Worm (Caenorhabditis elegans): ENCODE data around the gene elks-1.
"Not testable (repeated sequence)": the region's sequence is repeated elsewhere in the genome, so short reads cannot be mapped to it uniquely, and the experiment has no call there.

Gene elks-1

DNA sequence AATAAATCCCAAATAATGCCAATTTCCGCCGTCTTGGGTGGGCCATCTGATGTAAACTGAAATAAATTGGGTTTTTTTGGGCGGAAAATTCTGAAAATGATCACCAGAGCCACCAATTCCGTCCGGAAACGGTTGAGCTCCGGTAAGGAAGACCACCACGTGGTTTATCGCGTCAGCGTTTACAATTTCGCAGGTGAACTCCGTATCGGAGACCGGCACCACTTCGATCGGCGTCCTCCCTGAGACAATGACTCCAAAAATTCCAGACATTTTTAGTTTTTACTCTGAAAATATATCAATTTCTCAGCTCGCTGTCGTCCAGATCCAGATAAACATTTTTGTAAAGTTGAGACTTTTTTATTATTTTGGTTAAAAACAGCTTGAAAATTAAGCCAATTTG lies 13.2 kb downstream of the elks-1 start, which contains the start of gene F42A6.6:
Gene F42A6.6 (minus strand): TSS at position 289 of the 400 bp plus-strand sequence.
- TF ChIP-seq sem-2 (GFP tag; optimal IDR thresholded peaks at IDR 0.05) = no peak
- TF ChIP-seq cnd-1 (tag; optimal IDR thresholded peaks at IDR 0.05) = peak; percentile 13
- TF ChIP-seq mab-5 (tag; optimal IDR thresholded peaks at IDR 0.05) = no peak
- peak; percentile 65 for TF ChIP-seq ceh-83 (GFP tag; optimal IDR thresholded peaks at IDR 0.05)
- peak; percentile 35 for TF ChIP-seq M03D4.4 (tag; optimal IDR thresholded peaks at IDR 0.05)

- not testable (repeated sequence) for TF ChIP-seq hlh-1, nhr-237, zip-8 (tag; optimal IDR thresholded peaks at IDR 0.05)
These were observed 18.1 kb downstream of the elks-1 start, which contains the start of gene F42A6.5 for ce11 chrIV:3331758-3332157. Gene F42A6.5 (minus strand): TSS chrIV:3331858.

ce11 chrIV:3313311-3313710 lies 36.5 kb downstream of the elks-1 start:
- TF ChIP-seq lsy-2 (tag; optimal IDR thresholded peaks at IDR 0.05) = peak; percentile 85

DNA sequence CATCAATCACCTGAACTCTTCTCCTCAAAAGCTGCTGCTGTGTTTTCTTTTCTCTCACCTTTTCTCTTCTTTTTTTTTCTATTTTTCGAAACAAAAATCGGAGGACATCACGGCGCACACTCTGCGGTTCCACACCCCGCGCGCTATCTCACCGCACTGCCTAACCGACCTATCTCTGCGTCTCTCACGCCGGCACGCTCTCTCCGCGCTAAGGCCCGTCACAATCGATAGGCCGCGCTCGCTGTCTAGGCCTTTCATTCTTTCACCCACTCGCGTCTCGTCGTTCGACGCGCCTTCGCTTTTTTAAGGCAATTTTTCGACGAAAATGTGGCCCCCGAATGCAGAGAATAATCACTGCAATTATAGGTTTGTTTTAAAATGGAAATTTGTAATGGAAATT lies 38.6 kb downstream of the elks-1 start, which contains the start of gene zip-11:
Gene zip-11 (plus strand): TSS at position 34 of the 400 bp plus-strand sequence.
- TF ChIP-seq nhr-12 (tag; optimal IDR thresholded peaks at IDR 0.05) = no peak
- TF ChIP-seq cnd-1 (tag; optimal IDR thresholded peaks at IDR 0.05) = no peak
- no peak for TF ChIP-seq unc-39 (tag; optimal IDR thresholded peaks at IDR 0.05)
- no peak for TF ChIP-seq M03D4.4 (tag; optimal IDR thresholded peaks at IDR 0.05)
- peak; percentile 60 for TF ChIP-seq pha-4 (tag; optimal IDR thresholded peaks at IDR 0.05)
- no peak for TF ChIP-seq drap-1 (GFP tag; optimal IDR thresholded peaks at IDR 0.05)
- TF ChIP-seq ceh-43 (GFP tag; optimal IDR thresholded peaks at IDR 0.05) = no peak
- TF ChIP-seq sptf-1 (tag; optimal IDR thresholded peaks at IDR 0.05) = no peak
- peak; percentile 24 for TF ChIP-seq mep-1 (tag; optimal IDR thresholded peaks at IDR 0.05)
- no peak for TF ChIP-seq ztf-11 (tag; optimal IDR thresholded peaks at IDR 0.05)
- TF ChIP-seq bed-3 (GFP tag; optimal IDR thresholded peaks at IDR 0.05) = no peak
- peak; percentile 34 for TF ChIP-seq unc-62 (GFP tag; optimal IDR thresholded peaks at IDR 0.05)
- TF ChIP-seq lsy-2 (tag; optimal IDR thresholded peaks at IDR 0.05) = peak; percentile 21
- no peak for TF ChIP-seq tbx-8 (GFP tag; optimal IDR thresholded peaks at IDR 0.05)
- TF ChIP-seq blmp-1 (tag; optimal IDR thresholded peaks at IDR 0.05) = no peak
- peak; percentile 62 for TF ChIP-seq unc-120 (tag; optimal IDR thresholded peaks at IDR 0.05; ENCODE audit: poor library complexity, severe bottlenecking)
- peak; percentile 23 for TF ChIP-seq ceh-39 (tag; optimal IDR thresholded peaks at IDR 0.05)
- peak; percentile 24 for TF ChIP-seq nhr-237 (tag; optimal IDR thresholded peaks at IDR 0.05)
- TF ChIP-seq sem-2 (GFP tag; optimal IDR thresholded peaks at IDR 0.05) = no peak
- TF ChIP-seq ces-1 (GFP tag; optimal IDR thresholded peaks at IDR 0.05) = no peak
- no peak for TF ChIP-seq flh-1 (GFP tag; optimal IDR thresholded peaks at IDR 0.05)
- no peak for TF ChIP-seq zip-8 (tag; optimal IDR thresholded peaks at IDR 0.05)
- no peak for TF ChIP-seq nhr-76 (tag; optimal IDR thresholded peaks at IDR 0.05)
- no peak for TF ChIP-seq elt-3 (tag; optimal IDR thresholded peaks at IDR 0.05)

ce11 chrIV:3310662-3311219 lies 39.1 kb downstream of the elks-1 start:
- TF ChIP-seq ceh-43 (GFP tag; optimal IDR thresholded peaks at IDR 0.05) (no peak), mep-1 (tag; optimal IDR thresholded peaks at IDR 0.05) (no peak)

DNA sequence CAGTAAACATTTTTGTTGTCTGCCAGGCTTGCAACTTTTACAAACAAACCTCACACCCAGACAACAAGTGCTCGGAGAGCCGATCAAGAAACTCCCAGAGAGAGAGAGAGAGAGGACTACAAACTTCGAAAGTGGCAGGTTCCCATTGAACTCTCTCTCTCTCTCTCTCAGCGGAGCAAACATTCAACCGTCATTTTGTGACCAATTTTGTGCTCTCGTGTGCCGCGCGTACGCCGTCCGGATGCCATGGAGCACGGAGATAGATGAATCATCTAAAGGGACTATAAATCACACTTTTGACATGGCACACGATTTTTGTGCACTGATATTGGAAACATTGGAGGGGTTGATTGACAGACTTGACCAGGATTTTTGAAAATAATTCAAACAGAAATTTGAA lies 40.9 kb downstream of the elks-1 start:
- TF ChIP-seq sptf-1 (tag; optimal IDR thresholded peaks at IDR 0.05) = no peak
- no peak for TF ChIP-seq unc-62 (GFP tag; optimal IDR thresholded peaks at IDR 0.05)
- TF ChIP-seq blmp-1 (tag; optimal IDR thresholded peaks at IDR 0.05) = no peak
- no peak for TF ChIP-seq hlh-1 (tag; optimal IDR thresholded peaks at IDR 0.05)
- no peak for TF ChIP-seq drap-1 (GFP tag; optimal IDR thresholded peaks at IDR 0.05)

DNA sequence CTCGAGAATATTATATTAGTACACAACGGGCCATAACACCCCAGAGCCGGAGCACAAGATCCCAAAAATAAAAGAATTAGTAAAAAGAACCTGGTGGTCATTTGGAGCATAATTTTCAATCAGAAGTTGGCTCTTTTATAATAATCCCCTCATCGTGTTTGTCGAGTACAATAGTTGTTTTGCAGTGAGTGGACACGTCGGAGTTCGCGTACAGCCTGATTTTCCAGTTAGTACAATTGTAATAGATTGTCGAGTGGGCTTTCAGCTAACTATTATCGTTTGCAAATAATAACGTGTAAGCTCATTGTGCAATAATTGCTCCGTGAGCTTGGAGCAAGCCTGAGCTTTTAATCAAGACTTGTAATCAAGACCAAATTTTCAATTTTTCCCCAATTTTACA lies 42.4 kb downstream of the elks-1 start, which contains the start of gene W08E12.9:
Gene W08E12.9 (minus strand): TSS at position 101 of the 400 bp plus-strand sequence.
- TF ChIP-seq mep-1 (tag; optimal IDR thresholded peaks at IDR 0.05) (no peak), snpc-4 (tag; optimal IDR thresholded peaks at IDR 0.05) (no peak), mls-2 (tag; optimal IDR thresholded peaks at IDR 0.05) (no peak), ztf-11 (tag; optimal IDR thresholded peaks at IDR 0.05) (no peak), M03D4.4 (tag; optimal IDR thresholded peaks at IDR 0.05) (no peak), bed-3 (GFP tag; optimal IDR thresholded peaks at IDR 0.05) (no peak), lin-13 (tag; optimal IDR thresholded peaks at IDR 0.05) (no peak), ham-2 (GFP tag; optimal IDR thresholded peaks at IDR 0.05) (no peak), blmp-1 (tag; optimal IDR thresholded peaks at IDR 0.05) (no peak), hlh-1 (tag; optimal IDR thresholded peaks at IDR 0.05) (no peak)

Data from whole organism, mixed stage, embryonic.